Fruit fly (Drosophila melanogaster): ENCODE results near the gene vri.

dm6 chr2L:5251725-5252124 lies 37.0 kb upstream of the vri start:
- TF ChIP-seq CG10321 (GFP tag; IDR thresholded peaks at IDR 0.05) (no peak), CG14014 (GFP tag; IDR thresholded peaks at IDR 0.05) (no peak), CG2199 (GFP tag; IDR thresholded peaks at IDR 0.05) (no peak), Ravus (GFP tag; IDR thresholded peaks at IDR 0.05) (no peak), CG7963 (GFP tag; IDR thresholded peaks at IDR 0.05; ENCODE audit: partially characterized antibody) (no peak), Rfx (GFP tag; IDR thresholded peaks at IDR 0.05) (no peak), CG7786 (GFP tag; optimal IDR thresholded peaks at IDR 0.05) (no peak), CG18764 (GFP tag; optimal IDR thresholded peaks at IDR 0.05) (no peak), hth (optimal IDR thresholded peaks at IDR 0.05) (no peak)

Measured in whole organism, embryonic.